Comparison of ENCODE assay signal across 5 fruit fly cellular contexts in genomic region chr2L:16743055-16743805, dm6.
TF ChIP-seq lines count a peak whose summit lies in the region.

LSm7 (minus strand) TSS chr2L:16743100.
BuGZ (plus strand) TSS chr2L:16743405.

- TF ChIP-seq CTCF in S2 (optimal IDR thresholded peaks at IDR 0.05; lab: Kevin White, UChicago) = peak; percentile 83 to 89
- peak; percentile 97 for TF ChIP-seq CTCF in whole organism, embryonic (GFP tag; optimal IDR thresholded peaks at IDR 0.05; lab: Kevin White, UChicago)

TF ChIP-seq in Kc167, 6 proteins besides CTCF, POLR2A, EP300 and RAD21:
- no peak for TF ChIP-seq insv (optimal IDR thresholded peaks at IDR 0.05; lab: Kevin White, UChicago)
- peak; percentile 36 for TF ChIP-seq h (optimal IDR thresholded peaks at IDR 0.05; lab: Kevin White, UChicago)
TF ChIP-seq in Kc167: peak in this region for 1.

TF ChIP-seq in whole organism, adult, 20 proteins besides CTCF, POLR2A, EP300 and RAD21:
- TF ChIP-seq kay (GFP tag; lab: Kevin White, UChicago; ENCODE audit: borderline replicate concordance) (no peak), pad (GFP tag; optimal IDR thresholded peaks at IDR 0.05; lab: Kevin White, UChicago) (peak; percentile 26), Hr96 (GFP tag; optimal IDR thresholded peaks at IDR 0.05; lab: Kevin White, UChicago) (peak; percentile 1), CG11617 (GFP tag; optimal IDR thresholded peaks at IDR 0.05; lab: Kevin White, UChicago) (peak; percentile 33), CG5204 (GFP tag; optimal IDR thresholded peaks at IDR 0.05; lab: Kevin White, UChicago) (no peak), tj (GFP tag; optimal IDR thresholded peaks at IDR 0.05; lab: Kevin White, UChicago) (peak; percentile 4), CG1620 (GFP tag; optimal IDR thresholded peaks at IDR 0.05; lab: Kevin White, UChicago) (no peak), bab1 (GFP tag; optimal IDR thresholded peaks at IDR 0.05; lab: Kevin White, UChicago) (peak; percentile 57), Crg-1 (GFP tag; optimal IDR thresholded peaks at IDR 0.05; lab: Kevin White, UChicago) (no peak), Mnt (GFP tag; optimal IDR thresholded peaks at IDR 0.05; lab: Kevin White, UChicago) (peak; percentile 75), CG7101 (tag; optimal IDR thresholded peaks at IDR 0.05; lab: Kevin White, UChicago) (no peak), CG12768 (GFP tag; optimal IDR thresholded peaks at IDR 0.05; lab: Kevin White, UChicago) (no peak)

TF ChIP-seq in whole organism, embryonic, 481 proteins besides CTCF, POLR2A, EP300 and RAD21 (continues in another document):
- TF ChIP-seq CG4282 (GFP tag; optimal IDR thresholded peaks at IDR 0.05; lab: Kevin White, UChicago) (no peak), NfI (GFP tag; optimal IDR thresholded peaks at IDR 0.05; lab: Kevin White, UChicago) (no peak), rib (GFP tag; IDR thresholded peaks at IDR 0.05; lab: Robert Waterston, UW) (no peak), Neu2 (GFP tag; optimal IDR thresholded peaks at IDR 0.05; lab: Kevin White, UChicago; ENCODE audit: borderline replicate concordance) (no peak), CG10462 (GFP tag; optimal IDR thresholded peaks at IDR 0.05; lab: Kevin White, UChicago) (no peak), Aef1 (GFP tag; IDR thresholded peaks at IDR 0.05; lab: Robert Waterston, UW) (no peak), ro (GFP tag; IDR thresholded peaks at IDR 0.05; lab: Robert Waterston, UW) (no peak), repo (GFP tag; optimal IDR thresholded peaks at IDR 0.05; lab: Kevin White, UChicago) (no peak), CG11695 (GFP tag; IDR thresholded peaks at IDR 0.05; lab: Robert Waterston, UW) (no peak), CG2199 (GFP tag; IDR thresholded peaks at IDR 0.05; lab: Robert Waterston, UW) (no peak), Ets65A (GFP tag; lab: Kevin White, UChicago) (peak; percentile 69), CG12942 (GFP tag; optimal IDR thresholded peaks at IDR 0.05; lab: Kevin White, UChicago) (no peak), az2 (GFP tag; optimal IDR thresholded peaks at IDR 0.05; lab: Kevin White, UChicago) (peak; percentile 37), Nf-YA (GFP tag; IDR thresholded peaks at IDR 0.05; lab: Robert Waterston, UW) (no peak), D19A (tag; optimal IDR thresholded peaks at IDR 0.05; lab: Kevin White, UChicago) (no peak), Ptx1 (GFP tag; IDR thresholded peaks at IDR 0.05; lab: Robert Waterston, UW) (no peak), E2f1 (GFP tag; IDR thresholded peaks at IDR 0.05; lab: Robert Waterston, UW) (0 out of 2 replicates have a peak, but pooled peaks have one; percentile 15), psq (GFP tag; optimal IDR thresholded peaks at IDR 0.05; lab: Kevin White, UChicago) (peak; percentile 3), Dp (GFP tag; optimal IDR thresholded peaks at IDR 0.05; lab: Kevin White, UChicago) (peak; percentile 61), Gug (GFP tag; IDR thresholded peaks at IDR 0.05; lab: Robert Waterston, UW) (no peak), chif (GFP tag; optimal IDR thresholded peaks at IDR 0.05; lab: Kevin White, UChicago) (peak in 1 of 2 experiments; percentile 19), Doc3 (GFP tag; IDR thresholded peaks at IDR 0.05; lab: Robert Waterston, UW; ENCODE audit: partially characterized antibody) (peak; percentile 49; the same call in 2 of the 3 replicates), gsb-n (tag; optimal IDR thresholded peaks at IDR 0.05; lab: Kevin White, UChicago) (no peak), caup (GFP tag; optimal IDR thresholded peaks at IDR 0.05; lab: Kevin White, UChicago; ENCODE audit: severe bottlenecking) (peak; percentile 46), CG13123 (GFP tag; optimal IDR thresholded peaks at IDR 0.05; lab: Kevin White, UChicago) (no peak), CG10565 (GFP tag; optimal IDR thresholded peaks at IDR 0.05; lab: Kevin White, UChicago) (no peak), gfzf (GFP tag; optimal IDR thresholded peaks at IDR 0.05; lab: Kevin White, UChicago) (peak; percentile 83), CG10147 (GFP tag; optimal IDR thresholded peaks at IDR 0.05; lab: Kevin White, UChicago) (no peak), CG17186 (GFP tag; optimal IDR thresholded peaks at IDR 0.05; lab: Kevin White, UChicago) (peak; percentile 83), Hey (tag; optimal IDR thresholded peaks at IDR 0.05; lab: Kevin White, UChicago) (no peak), CG10979 (tag; optimal IDR thresholded peaks at IDR 0.05; lab: Kevin White, UChicago) (peak; percentile 55), lmd (GFP tag; IDR thresholded peaks at IDR 0.05; lab: Robert Waterston, UW) (no peak), aop (GFP tag; IDR thresholded peaks at IDR 0.05; lab: Robert Waterston, UW) (no peak), bigmax (GFP tag; optimal IDR thresholded peaks at IDR 0.05; lab: Kevin White, UChicago) (no peak), p53 (GFP tag; optimal IDR thresholded peaks at IDR 0.05; lab: Kevin White, UChicago) (no peak), ap (GFP tag; IDR thresholded peaks at IDR 0.05; lab: Robert Waterston, UW) (no peak), CG15601 (tag; optimal IDR thresholded peaks at IDR 0.05; lab: Kevin White, UChicago) (peak; percentile 62), abd-A (tag; optimal IDR thresholded peaks at IDR 0.05; lab: Kevin White, UChicago) (no peak), CG10274 (GFP tag; optimal IDR thresholded peaks at IDR 0.05; lab: Kevin White, UChicago) (no peak), CG5180 (GFP tag; optimal IDR thresholded peaks at IDR 0.05; lab: Kevin White, UChicago) (no peak)

TF ChIP-seq in whole organism, prepupa, 60 proteins besides CTCF, POLR2A, EP300 and RAD21:
- peak; percentile 7 for TF ChIP-seq esn (GFP tag; optimal IDR thresholded peaks at IDR 0.05; lab: Kevin White, UChicago)
- no peak for TF ChIP-seq Hr39 (GFP tag; optimal IDR thresholded peaks at IDR 0.05; lab: Kevin White, UChicago)
- TF ChIP-seq CG31627 (GFP tag; optimal IDR thresholded peaks at IDR 0.05; lab: Kevin White, UChicago) = peak; percentile 30
- TF ChIP-seq lz (GFP tag; optimal IDR thresholded peaks at IDR 0.05; lab: Kevin White, UChicago) = peak; percentile 35
